Fruit fly (Drosophila melanogaster): Measurements from ENCODE around the gene CG33325.

DNA sequence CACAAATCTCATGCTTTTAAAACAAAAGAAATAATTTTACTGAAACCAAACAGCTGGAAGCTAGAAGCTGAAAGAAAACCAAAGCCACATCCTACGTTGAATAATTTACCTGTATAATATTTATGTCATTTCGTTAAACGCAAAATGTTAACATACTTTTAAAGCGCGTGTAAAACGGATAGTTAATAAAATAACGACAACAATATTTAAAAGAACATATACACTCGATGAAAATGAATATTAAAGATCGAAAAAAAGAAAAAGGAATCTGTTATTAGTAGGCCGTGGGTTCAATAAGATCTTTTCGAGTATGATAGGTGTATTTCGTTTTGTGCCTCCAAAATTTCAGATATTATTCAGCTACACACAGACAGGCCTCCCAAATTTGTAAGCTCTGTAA, 41.2 kb upstream of the CG33325 start, which contains the start of gene CG8136:
- TF ChIP-seq tj (GFP tag; optimal IDR thresholded peaks at IDR 0.05) (no peak), CG7101 (tag; optimal IDR thresholded peaks at IDR 0.05) (no peak), cic (GFP tag; optimal IDR thresholded peaks at IDR 0.05) (no peak), CG33017 (tag; optimal IDR thresholded peaks at IDR 0.05) (no peak), bab1 (GFP tag; optimal IDR thresholded peaks at IDR 0.05) (no peak), CG7045 (GFP tag; optimal IDR thresholded peaks at IDR 0.05) (no peak), cnc (optimal IDR thresholded peaks at IDR 0.05) (no peak), Clk (GFP tag; optimal IDR thresholded peaks at IDR 0.05) (no peak), pad (GFP tag; optimal IDR thresholded peaks at IDR 0.05) (no peak), ovo (GFP tag; optimal IDR thresholded peaks at IDR 0.05) (no peak), Mnt (GFP tag; optimal IDR thresholded peaks at IDR 0.05) (no peak), CG12768 (GFP tag; optimal IDR thresholded peaks at IDR 0.05) (no peak), kay (GFP tag; ENCODE audit: borderline replicate concordance) (peak; percentile 47)

Data from whole organism, adult.